Fruit fly (Drosophila melanogaster) whole organism, prepupa: Measurements from ENCODE around the gene NHP2.

Source experiments
- Blimp-1 ChIP-seq: fragments of 200-800 bp; sonication (Bioruptor generic); optimal IDR thresholded peaks from 3 replicates; lab custom pipeline; 2017; ENCODE audit warnings: missing biosample characterization, missing genetic modification characterization, mild to moderate bottlenecking, moderate library complexity, missing genetic modification reagents
- CG10631 ChIP-seq: fragments of 200-800 bp; sonication (Bioruptor generic); optimal IDR thresholded peaks from 2 replicates; lab custom pipeline; 2016; ENCODE audit warnings: missing biosample characterization, missing genetic modification characterization
- CG10669 ChIP-seq: fragments of 200-800 bp; sonication (Bioruptor generic); optimal IDR thresholded peaks from 3 replicates; lab custom pipeline; 2018; ENCODE audit warnings: missing biosample characterization, mild to moderate bottlenecking, missing genetic modification characterization, moderate library complexity
- CG11762 ChIP-seq: fragments of 200-800 bp; sonication (Bioruptor generic); optimal IDR thresholded peaks from 3 replicates; lab custom pipeline; 2016; ENCODE audit warnings: missing biosample characterization, missing genetic modification characterization; ENCODE audit not compliant: insufficient read depth
- CG11902 ChIP-seq: fragments of 200-800 bp; sonication (Bioruptor generic); optimal IDR thresholded peaks from 3 replicates; lab custom pipeline; 2016; ENCODE audit warnings: missing biosample characterization, missing genetic modification characterization
- CG15336 ChIP-seq: fragments of 200-800 bp; sonication (Bioruptor generic); IDR thresholded peaks from 2 replicates; pipeline ENCODE4 v1.3.6; 2022; ENCODE audit warnings: missing biosample characterization, missing genetic modification characterization
- CG1621 ChIP-seq: fragments of 200-800 bp; sonication (Bioruptor generic); optimal IDR thresholded peaks from 3 replicates; lab custom pipeline; 2018; ENCODE audit warnings: missing biosample characterization, mild to moderate bottlenecking, missing genetic modification characterization
- CG16779 ChIP-seq: fragments of 200-800 bp; sonication (Bioruptor generic); optimal IDR thresholded peaks from 3 replicates; lab custom pipeline; 2017; ENCODE audit warnings: missing biosample characterization, mild to moderate bottlenecking, missing genetic modification characterization
- CG3032 ChIP-seq: fragments of 200-800 bp; optimal IDR thresholded peaks from 2 replicates; lab custom pipeline; 2019; ENCODE audit warnings: missing biosample characterization, mild to moderate bottlenecking, missing genetic modification characterization, moderate library complexity
- CG31627 ChIP-seq: fragments of 200-800 bp; sonication (Bioruptor generic); optimal IDR thresholded peaks from 3 replicates; lab custom pipeline; 2016; ENCODE audit warnings: missing biosample characterization, missing genetic modification characterization
- CG3919 ChIP-seq: fragments of 200-800 bp; sonication (Bioruptor generic); optimal IDR thresholded peaks from 3 replicates; lab custom pipeline; 2016; ENCODE audit warnings: missing biosample characterization, missing genetic modification characterization
- CG6163 ChIP-seq: fragments of 200-800 bp; sonication (Bioruptor generic); IDR thresholded peaks from 3 replicates; pipeline ENCODE4 v1.3.6; 2022; ENCODE audit warnings: missing biosample characterization, missing genetic modification characterization
- CG6276 ChIP-seq: fragments of 200-800 bp; sonication (Bioruptor generic); optimal IDR thresholded peaks from 2 replicates; lab custom pipeline; 2017; ENCODE audit warnings: missing biosample characterization, mild to moderate bottlenecking, missing genetic modification characterization
- CG6792 ChIP-seq: fragments of 200-800 bp; sonication (Bioruptor generic); optimal IDR thresholded peaks from 3 replicates; lab custom pipeline; 2016; ENCODE audit warnings: missing biosample characterization, missing genetic modification characterization
- CG6808 ChIP-seq: fragments of 200-800 bp; sonication (Bioruptor generic); optimal IDR thresholded peaks from 3 replicates; lab custom pipeline; 2017; ENCODE audit warnings: missing biosample characterization, missing genetic modification characterization, mild to moderate bottlenecking, moderate library complexity, missing genetic modification reagents
- CG6854 ChIP-seq: fragments of 200-800 bp; sonication (Bioruptor generic); optimal IDR thresholded peaks from 2 replicates; lab custom pipeline; 2017; ENCODE audit warnings: missing biosample characterization, mild to moderate bottlenecking, missing genetic modification characterization
- CG8119 ChIP-seq: fragments of 200-800 bp; sonication (Bioruptor generic); IDR thresholded peaks from 3 replicates; pipeline ENCODE4 v1.3.6; 2022; ENCODE audit warnings: missing biosample characterization, missing genetic modification characterization
- CG8319 ChIP-seq: fragments of 200-800 bp; sonication (Bioruptor generic); optimal IDR thresholded peaks from 3 replicates; lab custom pipeline; 2016; ENCODE audit warnings: missing biosample characterization, missing genetic modification characterization
- CG8632 ChIP-seq: fragments of 200-800 bp; sonication (Bioruptor generic); optimal IDR thresholded peaks from 3 replicates; lab custom pipeline; 2016; ENCODE audit warnings: missing biosample characterization, missing genetic modification characterization
- CG9139 ChIP-seq: fragments of 200-800 bp; sonication (Bioruptor generic); optimal IDR thresholded peaks from 3 replicates; lab custom pipeline; 2017; ENCODE audit warnings: missing biosample characterization, mild to moderate bottlenecking, missing genetic modification characterization
- Eip75B ChIP-seq: fragments of 200-800 bp; sonication (Bioruptor generic); optimal IDR thresholded peaks from 3 replicates; lab custom pipeline; 2016; ENCODE audit warnings: missing biosample characterization, missing genetic modification characterization
- Eip78C ChIP-seq: fragments of 200-800 bp; sonication (Bioruptor generic); peaks from one replicate; lab custom pipeline; 2016; ENCODE audit warnings: missing biosample characterization, missing genetic modification characterization
- Eip93F ChIP-seq: fragments of 200-800 bp; sonication (Bioruptor generic); optimal IDR thresholded peaks from 2 replicates; lab custom pipeline; 2016; ENCODE audit warnings: missing biosample characterization, mild to moderate bottlenecking, missing genetic modification characterization
- Ets21C ChIP-seq: fragments of 200-800 bp; sonication (Bioruptor generic); optimal IDR thresholded peaks from 3 replicates; lab custom pipeline; 2016; ENCODE audit warnings: missing biosample characterization, missing genetic modification characterization
- Ets96B ChIP-seq: fragments of 200-800 bp; optimal IDR thresholded peaks from 2 replicates; lab custom pipeline; 2019; ENCODE audit warnings: missing biosample characterization, mild to moderate bottlenecking, missing genetic modification characterization, moderate library complexity
- Gug ChIP-seq: fragments of 200-800 bp; sonication (Bioruptor generic); IDR thresholded peaks from 2 replicates; pipeline ENCODE4 v1.3.6; 2022; ENCODE audit warnings: missing biosample characterization, missing genetic modification characterization
- Hr38 ChIP-seq: sonication (Bioruptor generic); optimal IDR thresholded peaks from 2 replicates; lab custom pipeline; 2016; ENCODE audit warnings: missing biosample characterization, missing genetic modification characterization
- Hr39 ChIP-seq: fragments of 200-800 bp; sonication (Bioruptor generic); optimal IDR thresholded peaks from 2 replicates; lab custom pipeline; 2016; ENCODE audit warnings: missing biosample characterization, missing genetic modification characterization
- Hr4 ChIP-seq: fragments of 200-800 bp; sonication (Bioruptor generic); optimal IDR thresholded peaks from 3 replicates; lab custom pipeline; 2016; ENCODE audit warnings: missing biosample characterization, missing genetic modification characterization
- Lpt ChIP-seq: fragments of 200-800 bp; sonication (Bioruptor generic); optimal IDR thresholded peaks from 3 replicates; lab custom pipeline; 2016; ENCODE audit warnings: missing biosample characterization, missing genetic modification characterization
- Met ChIP-seq: fragments of 200-800 bp; sonication (Bioruptor generic); optimal IDR thresholded peaks from 3 replicates; lab custom pipeline; 2016; ENCODE audit warnings: missing biosample characterization, missing genetic modification characterization
- Smox ChIP-seq: fragments of 200-800 bp; sonication (Bioruptor generic); optimal IDR thresholded peaks from 3 replicates; lab custom pipeline; 2016; ENCODE audit warnings: missing biosample characterization, missing genetic modification characterization
- Sox102F ChIP-seq: fragments of 200-800 bp; sonication (Bioruptor generic); optimal IDR thresholded peaks from 2 replicates; lab custom pipeline; 2016; ENCODE audit warnings: missing biosample characterization, mild to moderate bottlenecking, missing genetic modification characterization
- Sox14 ChIP-seq: fragments of 200-800 bp; sonication (Bioruptor generic); optimal IDR thresholded peaks from 3 replicates; lab custom pipeline; 2016; ENCODE audit warnings: missing biosample characterization, missing genetic modification characterization
- Sox15 ChIP-seq: fragments of 200-800 bp; sonication (Bioruptor generic); optimal IDR thresholded peaks from 3 replicates; lab custom pipeline; 2016; ENCODE audit warnings: missing biosample characterization, missing genetic modification characterization
- achi ChIP-seq: fragments of 200-800 bp; sonication (Bioruptor generic); optimal IDR thresholded peaks from 3 replicates; lab custom pipeline; 2016; ENCODE audit warnings: missing biosample characterization, missing genetic modification characterization
- acj6 ChIP-seq: fragments of 200-800 bp; sonication (Bioruptor generic); optimal IDR thresholded peaks from 3 replicates; lab custom pipeline; 2016; ENCODE audit warnings: missing biosample characterization, missing genetic modification characterization
- cyc ChIP-seq: fragments of 200-800 bp; sonication (Bioruptor generic); optimal IDR thresholded peaks from 3 replicates; lab custom pipeline; 2016; ENCODE audit warnings: missing biosample characterization, missing genetic modification characterization
- dac ChIP-seq: fragments of 200-800 bp; sonication (Bioruptor generic); optimal IDR thresholded peaks from 2 replicates; lab custom pipeline; 2017; ENCODE audit warnings: missing biosample characterization, mild to moderate bottlenecking, missing genetic modification characterization
- dsx ChIP-seq: fragments of 200-800 bp; optimal IDR thresholded peaks from 3 replicates; lab custom pipeline; 2019; ENCODE audit warnings: missing biosample characterization, mild to moderate bottlenecking, missing genetic modification characterization, moderate library complexity; ENCODE audit not compliant: poor library complexity, severe bottlenecking
- esn ChIP-seq: fragments of 200-800 bp; sonication (Bioruptor generic); optimal IDR thresholded peaks from 2 replicates; lab custom pipeline; 2016; ENCODE audit warnings: missing biosample characterization, mild to moderate bottlenecking, missing genetic modification characterization, moderate library complexity
- fd59A ChIP-seq: fragments of 200-800 bp; sonication (Bioruptor generic); optimal IDR thresholded peaks from 2 replicates; lab custom pipeline; 2017; ENCODE audit warnings: missing biosample characterization, mild to moderate bottlenecking, missing genetic modification characterization, missing genetic modification reagents
- fkh ChIP-seq: fragments of 200-800 bp; sonication (Bioruptor generic); optimal IDR thresholded peaks from 3 replicates; lab custom pipeline; 2017; ENCODE audit warnings: missing biosample characterization, mild to moderate bottlenecking, missing genetic modification characterization, moderate library complexity
- lz ChIP-seq: fragments of 200-800 bp; sonication (Bioruptor generic); optimal IDR thresholded peaks from 3 replicates; lab custom pipeline; 2016; ENCODE audit warnings: missing biosample characterization, missing genetic modification characterization
- net ChIP-seq: fragments of 200-800 bp; sonication (Bioruptor generic); optimal IDR thresholded peaks from 3 replicates; lab custom pipeline; 2016; ENCODE audit warnings: missing biosample characterization, missing genetic modification characterization
- salr ChIP-seq, 2 experiments: fragments of 200-800 bp; sonication (Bioruptor generic); optimal IDR thresholded peaks; 3 replicates each; lab custom pipeline; 2016 to 2018; ENCODE audit warnings: missing biosample characterization in 2 of 2, missing genetic modification characterization in 2 of 2, mild to moderate bottlenecking in 1 of 2
- spab ChIP-seq: fragments of 200-800 bp; sonication (Bioruptor generic); optimal IDR thresholded peaks from 2 replicates; lab custom pipeline; 2017; ENCODE audit warnings: missing biosample characterization, mild to moderate bottlenecking, missing genetic modification characterization, missing genetic modification reagents
- ss ChIP-seq, 2 experiments: fragments of 200-800 bp; sonication (Bioruptor generic); optimal IDR thresholded peaks; 2 replicates in 1 of 2; 3 replicates in 1 of 2; lab custom pipeline; 2017 to 2018; ENCODE audit warnings: mild to moderate bottlenecking in 2 of 2, missing biosample characterization in 2 of 2, missing genetic modification characterization in 2 of 2, moderate library complexity in 1 of 2
- svp ChIP-seq: fragments of 200-800 bp; sonication (Bioruptor generic); peaks from one replicate; lab custom pipeline; 2016; ENCODE audit warnings: missing biosample characterization, missing genetic modification characterization
- vri ChIP-seq: fragments of 200-800 bp; sonication (Bioruptor generic); optimal IDR thresholded peaks from 3 replicates; lab custom pipeline; 2016; ENCODE audit warnings: missing biosample characterization, mild to moderate bottlenecking, missing genetic modification characterization

NHP2 gene

dm6 chr3L:14759097-14759795 lies 42.7 kb downstream of the NHP2 start:
- TF ChIP-seq fd59A (GFP tag; lab: Kevin White, UChicago) (peak; percentile 99), CG6163 (GFP tag; lab: Robert Waterston, UW) (peak; percentile 99), acj6 (GFP tag; lab: Kevin White, UChicago) (peak; percentile 100), vri (GFP tag; lab: Kevin White, UChicago) (peak; percentile 98), svp (peak; percentile 100), CG10669 (GFP tag; lab: Kevin White, UChicago) (peak; percentile 99), Ets96B (peak; percentile 100), CG31627 (peak; percentile 99), CG8319 (GFP tag; lab: Kevin White, UChicago) (peak; percentile 99), Hr38 (GFP tag; lab: Kevin White, UChicago) (peak; percentile 84), CG6276 (GFP tag; lab: Kevin White, UChicago) (peak; percentile 100), dsx (GFP tag; lab: Kevin White, UChicago) (peak; percentile 99), net (GFP tag; lab: Kevin White, UChicago) (peak; percentile 100), spab (GFP tag; lab: Kevin White, UChicago) (peak; percentile 100), Hr39 (GFP tag; lab: Kevin White, UChicago) (peak; percentile 99), dac (peak; percentile 100), CG6808 (GFP tag; lab: Kevin White, UChicago) (peak; percentile 99), Lpt (GFP tag; lab: Kevin White, UChicago) (peak; percentile 100), fkh (GFP tag; lab: Kevin White, UChicago) (peak; percentile 99), ss (GFP tag; optimal IDR thresholded peaks at IDR 0.05; lab: Kevin White, UChicago) (peak; percentile 99 to 100), CG6792 (GFP tag; lab: Kevin White, UChicago) (peak; percentile 99), CG9139 (GFP tag; lab: Kevin White, UChicago) (peak; percentile 99), CG3032 (tag; lab: Kevin White, UChicago) (peak; percentile 100), Eip75B (GFP tag; lab: Kevin White, UChicago) (peak; percentile 100), CG16779 (tag; lab: Kevin White, UChicago) (peak; percentile 99), CG1621 (tag; lab: Kevin White, UChicago) (peak; percentile 99), Eip93F (peak; percentile 99), Sox15 (peak; percentile 99), esn (GFP tag; lab: Kevin White, UChicago) (peak; percentile 100), achi (peak; percentile 99), Gug (GFP tag; lab: Robert Waterston, UW) (peak; percentile 100), CG6854 (GFP tag; lab: Kevin White, UChicago) (peak; percentile 99), CG8119 (GFP tag; lab: Robert Waterston, UW) (peak; percentile 100), cyc (GFP tag; lab: Kevin White, UChicago) (peak; percentile 99), Met (GFP tag; lab: Kevin White, UChicago) (peak; percentile 99), CG8632 (GFP tag; lab: Kevin White, UChicago) (peak; percentile 99), Blimp-1 (peak; percentile 97), CG15336 (GFP tag; lab: Robert Waterston, UW) (peak; percentile 100), Hr4 (GFP tag; lab: Kevin White, UChicago) (peak; percentile 100), Smox (GFP tag; lab: Kevin White, UChicago) (peak; percentile 99), CG3919 (peak; percentile 100), CG10631 (GFP tag; lab: Kevin White, UChicago) (peak; percentile 100), lz (GFP tag; lab: Kevin White, UChicago) (peak; percentile 99), Eip78C (GFP tag; lab: Kevin White, UChicago) (peak; percentile 100), salr (GFP tag; optimal IDR thresholded peaks at IDR 0.05; lab: Kevin White, UChicago) (peak; percentile 98 to 100), Sox102F (GFP tag; lab: Kevin White, UChicago) (peak; percentile 99), CG11762 (GFP tag; lab: Kevin White, UChicago) (peak; percentile 100), CG11902 (GFP tag; lab: Kevin White, UChicago) (peak; percentile 99), Sox14 (GFP tag; lab: Kevin White, UChicago) (peak; percentile 100), Ets21C (GFP tag; lab: Kevin White, UChicago) (peak; percentile 99)
